Worm (Caenorhabditis elegans): ENCODE data around the gene osm-9.

DNA sequence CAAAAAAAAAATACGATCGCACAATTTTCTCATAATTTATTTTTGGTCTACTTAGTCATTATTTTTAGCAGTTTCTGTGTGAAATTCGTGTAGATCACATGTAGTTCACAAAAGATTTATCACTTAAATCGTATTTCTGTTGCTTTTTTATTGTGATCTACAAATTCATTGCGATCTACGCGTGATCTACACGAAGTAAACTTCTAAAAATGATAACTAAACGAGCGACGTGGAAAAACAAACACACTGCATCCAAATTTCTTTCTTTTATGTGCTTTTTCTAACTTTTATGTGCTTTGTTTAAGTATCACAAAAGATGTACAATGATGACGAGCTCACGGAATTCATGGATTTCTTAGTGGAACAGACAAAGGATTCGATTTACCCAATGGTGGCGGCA, 17.4 kb downstream of the osm-9 start, which contains the start of gene B0212.3:
- no peak for TF ChIP-seq snpc-4 (tag; optimal IDR thresholded peaks at IDR 0.05)
- TF ChIP-seq elt-1 (tag; optimal IDR thresholded peaks at IDR 0.05), result no peak
- TF ChIP-seq sma-3 (GFP tag; optimal IDR thresholded peaks at IDR 0.05), result no peak
- TF ChIP-seq R02D3.7 (tag; optimal IDR thresholded peaks at IDR 0.05), result no peak
- TF ChIP-seq ztf-1 (GFP tag; conservative IDR thresholded peaks at IDR 0.05), result no peak
- no peak for TF ChIP-seq lsy-2 (tag; optimal IDR thresholded peaks at IDR 0.05)
- no peak for TF ChIP-seq dmd-4 (tag; optimal IDR thresholded peaks at IDR 0.05)
- no peak for TF ChIP-seq lin-39 (tag; optimal IDR thresholded peaks at IDR 0.05)
- TF ChIP-seq ceh-16 (tag; optimal IDR thresholded peaks at IDR 0.05), result no peak
- TF ChIP-seq nhr-12 (tag; optimal IDR thresholded peaks at IDR 0.05), result no peak
- TF ChIP-seq blmp-1 (tag; optimal IDR thresholded peaks at IDR 0.05; ENCODE audit: insufficient read depth), result no peak
- no peak for TF ChIP-seq lin-11 (tag; optimal IDR thresholded peaks at IDR 0.05)
- TF ChIP-seq nhr-237 (tag; optimal IDR thresholded peaks at IDR 0.05), result no peak
